Worm (Caenorhabditis elegans) whole organism, L4/young adult: ENCODE data around the gene str-63.

Experiments
- W03F9.2 ChIP-seq: fragments of 150-350 bp; optimal IDR thresholded peaks from 2 replicates; lab custom pipeline; 2014; ENCODE audit warnings: missing biosample characterization, missing genetic modification characterization
- dao-5 ChIP-seq: sonication (generic microtip); optimal IDR thresholded peaks from 2 replicates; lab custom pipeline; 2016; ENCODE audit warnings: missing genotype, missing genetic modification characterization, moderate library complexity, missing compliant biosample characterization
- him-1 ChIP-seq: sonication (generic microtip); optimal IDR thresholded peaks from 2 replicates; lab custom pipeline; 2016; ENCODE audit warnings: missing genotype, missing genetic modification reagents, missing genetic modification characterization, missing compliant biosample characterization

ce11 chrV:3372673-3373072, 21.3 kb downstream of the str-63 start, which contains the start of gene srx-121:
- TF ChIP-seq him-1 (tag; lab: Kevin White, UChicago), result no peak
- TF ChIP-seq dao-5 (tag; lab: Kevin White, UChicago), result no peak
- TF ChIP-seq W03F9.2 (tag; lab: Kevin White, UChicago), result no peak
